Worm (Caenorhabditis elegans) whole organism, midembryonic: ENCODE data around the gene C44B9.3.

Experiments
- T22C8.4 ChIP-seq: fragments of 200-800 bp; sonication (Bioruptor generic); IDR thresholded peaks from 2 replicates; pipeline ENCODE4 v1.3.6; 2022; ENCODE audit warnings: missing genetic modification characterization, missing compliant biosample characterization
- cog-1 ChIP-seq: sonication (generic microtip); optimal IDR thresholded peaks from 2 replicates; lab custom pipeline; 2016; ENCODE audit warnings: missing genetic modification characterization, missing compliant biosample characterization
- flt-1 ChIP-seq: fragments of 200-800 bp; sonication (Bioruptor generic); IDR thresholded peaks from 2 replicates; pipeline ENCODE4 v1.3.6; 2022; ENCODE audit warnings: missing genetic modification characterization, missing compliant biosample characterization
- klf-2 ChIP-seq: fragments of 200-800 bp; sonication (Bioruptor generic); conservative IDR thresholded peaks from 2 replicates; pipeline ENCODE4 v1.3.6; 2022; ENCODE audit warnings: missing genetic modification reagents, missing genetic modification characterization, missing compliant biosample characterization
- med-1 ChIP-seq: sonication (generic microtip); optimal IDR thresholded peaks from 2 replicates; lab custom pipeline; 2017; ENCODE audit warnings: missing genetic modification characterization, mild to moderate bottlenecking, missing compliant biosample characterization, antibody characterized with exemption, missing genetic modification reagents; ENCODE audit not compliant: insufficient read depth
- ref-1 ChIP-seq: fragments of 200-800 bp; sonication (Bioruptor generic); conservative IDR thresholded peaks from 2 replicates; pipeline ENCODE4 v1.3.6; 2022; ENCODE audit warnings: missing genetic modification reagents, missing genetic modification characterization, missing compliant biosample characterization
- tab-1 ChIP-seq: fragments of 200-800 bp; sonication (Bioruptor generic); IDR thresholded peaks from 2 replicates; pipeline ENCODE4 v1.3.6; 2022; ENCODE audit warnings: missing genetic modification characterization, missing compliant biosample characterization
- ztf-23 ChIP-seq: fragments of 200-800 bp; sonication (Bioruptor generic); IDR thresholded peaks from 2 replicates; pipeline ENCODE4 v1.3.6; 2022; ENCODE audit warnings: missing genetic modification reagents, missing genetic modification characterization, missing compliant biosample characterization
- ztf-29 ChIP-seq: fragments of 200-800 bp; sonication (Bioruptor generic); IDR thresholded peaks from 2 replicates; pipeline ENCODE4 v1.3.6; 2022; ENCODE audit warnings: missing genetic modification reagents, missing genetic modification characterization, missing compliant biosample characterization

DNA sequence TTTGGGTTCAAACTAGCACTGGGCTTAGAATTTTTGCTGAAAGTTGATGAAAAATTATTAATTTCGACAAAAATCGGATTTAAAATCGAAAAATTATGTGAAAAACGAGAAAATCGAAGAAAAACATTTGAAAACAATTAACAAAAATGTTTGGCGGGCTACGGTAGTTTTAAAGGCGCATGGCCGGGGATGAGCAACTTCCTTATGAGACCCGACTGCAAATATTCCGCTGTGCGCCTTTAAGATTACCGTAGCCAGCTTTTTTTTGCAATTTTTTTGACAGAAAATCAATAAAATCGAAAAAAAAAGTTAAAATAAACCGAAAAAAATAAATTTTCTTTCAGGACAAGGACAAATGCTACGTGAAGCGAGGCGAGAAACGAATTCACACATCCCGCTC lies 2.4 kb downstream of the C44B9.3 start:
- TF ChIP-seq klf-2, result no peak
- no peak for TF ChIP-seq ztf-23 (GFP tag; lab: Robert Waterston, UW)
- no peak for TF ChIP-seq ref-1 (GFP tag; lab: Robert Waterston, UW)
- no peak for TF ChIP-seq med-1 (GFP tag; lab: Kevin White, UChicago)
- TF ChIP-seq T22C8.4 (GFP tag; lab: Robert Waterston, UW), result no peak
- TF ChIP-seq tab-1 (GFP tag; lab: Robert Waterston, UW), result no peak
- TF ChIP-seq ztf-29 (GFP tag; lab: Robert Waterston, UW), result no peak
- no peak for TF ChIP-seq flt-1 (GFP tag; lab: Robert Waterston, UW)
- TF ChIP-seq cog-1 (tag; lab: Kevin White, UChicago), result no peak
